Fruit fly (Drosophila melanogaster): ENCODE measurements around the gene CG15357.

The CG15357 gene

DNA sequence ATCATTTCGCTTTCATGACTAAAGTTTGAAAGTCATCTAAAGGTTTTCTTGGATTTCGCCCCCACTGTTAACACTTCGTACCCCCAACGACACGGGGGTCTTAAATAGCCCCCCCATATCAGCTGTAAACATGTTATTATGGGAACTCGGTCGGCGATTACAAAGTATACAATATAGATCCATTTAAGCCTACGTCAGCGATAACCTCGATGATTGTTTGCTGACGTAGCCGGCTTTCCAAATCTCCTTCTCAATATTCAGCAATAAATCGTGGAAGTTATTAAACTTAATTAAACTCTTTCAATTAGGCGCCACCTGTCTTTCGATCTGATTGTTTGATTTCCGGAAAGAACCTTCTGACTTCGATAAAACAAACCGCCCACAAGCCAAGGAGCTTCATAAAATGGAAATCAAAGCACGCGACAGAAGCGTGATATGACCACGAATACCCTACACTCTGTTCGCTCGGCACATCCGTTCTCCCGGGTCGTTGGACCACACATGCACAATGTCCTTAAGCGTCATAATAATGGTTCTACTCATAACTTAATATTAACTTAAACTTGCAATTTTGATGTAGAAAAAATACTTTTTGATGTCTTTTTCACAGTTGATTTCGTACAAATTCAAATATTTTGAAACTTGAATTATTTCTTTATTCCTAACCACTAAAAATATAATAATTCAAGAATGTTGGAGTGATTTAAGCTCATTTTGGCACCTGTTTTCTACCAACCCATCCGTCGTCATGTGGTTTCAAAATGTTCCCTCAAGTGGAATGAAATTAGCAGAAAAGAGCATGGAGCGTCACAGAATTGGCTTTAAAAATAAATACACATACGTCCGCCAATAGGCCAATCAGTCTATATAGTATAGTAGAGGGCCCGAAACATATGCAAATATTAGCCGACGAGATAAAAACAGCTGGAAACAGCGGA, 41.1 kb upstream of the CG15357 start (continued):
- TF ChIP-seq Sox100B (GFP tag; optimal IDR thresholded peaks at IDR 0.05), result peak; percentile 11
- TF ChIP-seq CG16863 (GFP tag; optimal IDR thresholded peaks at IDR 0.05), result peak; percentile 16
- TF ChIP-seq CG10267 (tag; optimal IDR thresholded peaks at IDR 0.05), result peak; percentile 4
- peak; percentile 4 for TF ChIP-seq CG16815 (GFP tag; optimal IDR thresholded peaks at IDR 0.05)
- peak; percentile 63 for TF ChIP-seq CG18599 (GFP tag; optimal IDR thresholded peaks at IDR 0.05)
- TF ChIP-seq NC2α (GFP tag; optimal IDR thresholded peaks at IDR 0.05), result no peak
- no peak for TF ChIP-seq sc (optimal IDR thresholded peaks at IDR 0.05)
- TF ChIP-seq sc (GFP tag; optimal IDR thresholded peaks at IDR 0.05), result no peak
- TF ChIP-seq otp (GFP tag; IDR thresholded peaks at IDR 0.05), result 0 out of 3 replicates have a peak, but pooled peaks have one; percentile 49
- peak; percentile 53 for TF ChIP-seq D19B (GFP tag; optimal IDR thresholded peaks at IDR 0.05)
- TF ChIP-seq CG9215 (GFP tag; IDR thresholded peaks at IDR 0.05), result peak; percentile 56; the same call in 1 of the 2 replicates
- TF ChIP-seq ham (GFP tag; IDR thresholded peaks at IDR 0.05), result no peak
- peak; percentile 100 for TF ChIP-seq sug (tag; optimal IDR thresholded peaks at IDR 0.05)
- peak in 1 of 2 experiments; percentile 19 for TF ChIP-seq bsh (GFP tag; optimal IDR thresholded peaks at IDR 0.05)
- no peak for TF ChIP-seq CG17802 (tag; optimal IDR thresholded peaks at IDR 0.05)
- peak; percentile 48 for TF ChIP-seq CG13775 (GFP tag; optimal IDR thresholded peaks at IDR 0.05)
- no peak for TF ChIP-seq CG16779 (GFP tag; IDR thresholded peaks at IDR 0.05)
- 0 out of 3 replicates have a peak, but pooled peaks have one; percentile 45 for TF ChIP-seq CG11560 (tag; IDR thresholded peaks at IDR 0.05)
- 0 out of 2 replicates have a peak, but pooled peaks have one; percentile 44 for TF ChIP-seq CG31441 (GFP tag; IDR thresholded peaks at IDR 0.05)
- no peak for TF ChIP-seq p53 (GFP tag; optimal IDR thresholded peaks at IDR 0.05)
- TF ChIP-seq MBD-R2 (GFP tag; IDR thresholded peaks at IDR 0.05), result peak; percentile 28; the same call in 1 of the 2 replicates
- TF ChIP-seq yki (optimal IDR thresholded peaks at IDR 0.05), result no peak
- no peak for TF ChIP-seq aop (GFP tag; IDR thresholded peaks at IDR 0.05)
- no peak for TF ChIP-seq CG8359 (GFP tag; optimal IDR thresholded peaks at IDR 0.05; ENCODE audit: borderline replicate concordance)
- peak; percentile 15 for TF ChIP-seq Atf-2 (GFP tag; optimal IDR thresholded peaks at IDR 0.05)
- no peak for TF ChIP-seq CG5180 (GFP tag; optimal IDR thresholded peaks at IDR 0.05)
- TF ChIP-seq peb (GFP tag; IDR thresholded peaks at IDR 0.05), result no peak; the same call in 1 of the 2 replicates
- TF ChIP-seq dan (GFP tag; IDR thresholded peaks at IDR 0.05), result no peak
- peak; percentile 99 for TF ChIP-seq CG34376 (GFP tag; optimal IDR thresholded peaks at IDR 0.05)
- no peak for TF ChIP-seq bowl (GFP tag; IDR thresholded peaks at IDR 0.05)
- peak; percentile 17 for TF ChIP-seq tx (GFP tag; optimal IDR thresholded peaks at IDR 0.05)
- peak; percentile 49; the same call in 1 of the 2 replicates for TF ChIP-seq Ada2b (GFP tag; IDR thresholded peaks at IDR 0.05)
- TF ChIP-seq Poxn (GFP tag; IDR thresholded peaks at IDR 0.05), result no peak
- 0 out of 2 replicates have a peak, but pooled peaks have one; percentile 24 for TF ChIP-seq ttk (GFP tag; IDR thresholded peaks at IDR 0.05)
- peak; percentile 62 for TF ChIP-seq lbe (GFP tag; optimal IDR thresholded peaks at IDR 0.05)
- TF ChIP-seq Aef1 (GFP tag; IDR thresholded peaks at IDR 0.05), result peak; percentile 48; the same call in 2 of the 3 replicates
- no peak for TF ChIP-seq CG3726 (GFP tag; IDR thresholded peaks at IDR 0.05)
- TF ChIP-seq D19A (tag; optimal IDR thresholded peaks at IDR 0.05), result peak; percentile 42
- TF ChIP-seq CG3995 (GFP tag; optimal IDR thresholded peaks at IDR 0.05), result no peak
- TF ChIP-seq crc (GFP tag; optimal IDR thresholded peaks at IDR 0.05), result no peak
- TF ChIP-seq Blimp-1 (GFP tag; optimal IDR thresholded peaks at IDR 0.05), result peak; percentile 16
- TF ChIP-seq CG8290 (GFP tag; optimal IDR thresholded peaks at IDR 0.05), result no peak
- peak in 1 of 2 experiments; percentile 73 for TF ChIP-seq CG8290 (tag; optimal IDR thresholded peaks at IDR 0.05)
- TF ChIP-seq CG11085 (GFP tag; IDR thresholded peaks at IDR 0.05), result peak; percentile 49; the same call in 1 of the 2 replicates
- TF ChIP-seq ara (GFP tag; IDR thresholded peaks at IDR 0.05), result 0 out of 2 replicates have a peak, but pooled peaks have one; percentile 10
- TF ChIP-seq dpn (GFP tag; optimal IDR thresholded peaks at IDR 0.05), result peak; percentile 26 to 61
- peak; percentile 35 for TF ChIP-seq Abd-B (GFP tag; optimal IDR thresholded peaks at IDR 0.05)
- TF ChIP-seq CG18619 (GFP tag; optimal IDR thresholded peaks at IDR 0.05), result peak; percentile 66
- TF ChIP-seq CG17359 (tag; optimal IDR thresholded peaks at IDR 0.05), result peak; percentile 37
